Worm (Caenorhabditis elegans): ENCODE results near the gene glb-7.
A peak's percentile ranks its signal among the peaks of the same experiment; 100 is the strongest.

glb-7 gene

ce11 chrIV:2136607-2137006 is 14.0 kb downstream of the glb-7 start, which contains the start of gene test-1:
Gene test-1 (plus strand): TSS chrIV:2136951.
- no peak for TF ChIP-seq unc-39 (tag; optimal IDR thresholded peaks at IDR 0.05)
- TF ChIP-seq lin-15B (tag; optimal IDR thresholded peaks at IDR 0.05) = no peak
- TF ChIP-seq hmg-11 (tag; optimal IDR thresholded peaks at IDR 0.05) = no peak
- no peak for TF ChIP-seq ama-1 (optimal IDR thresholded peaks at IDR 0.05)

- no peak for TF ChIP-seq nhr-76 (tag; optimal IDR thresholded peaks at IDR 0.05)
- no peak for TF ChIP-seq unc-39 (tag; optimal IDR thresholded peaks at IDR 0.05)
- TF ChIP-seq R02D3.7 (tag; optimal IDR thresholded peaks at IDR 0.05) = no peak
- TF ChIP-seq lin-15B (tag; optimal IDR thresholded peaks at IDR 0.05) = no peak
- no peak for TF ChIP-seq nfya-1 (tag; optimal IDR thresholded peaks at IDR 0.05; ENCODE audit: insufficient read depth)
- TF ChIP-seq nhr-12 (tag; optimal IDR thresholded peaks at IDR 0.05) = no peak
- no peak for TF ChIP-seq snpc-4 (tag; optimal IDR thresholded peaks at IDR 0.05)
- TF ChIP-seq tbx-2 (tag; optimal IDR thresholded peaks at IDR 0.05) = no peak
- no peak for TF ChIP-seq nhr-43 (tag; optimal IDR thresholded peaks at IDR 0.05; ENCODE audit: poor library complexity, severe bottlenecking)
- no peak for TF ChIP-seq nhr-11 (tag; optimal IDR thresholded peaks at IDR 0.05)
- no peak for TF ChIP-seq mdl-1 (tag; optimal IDR thresholded peaks at IDR 0.05)
- TF ChIP-seq lin-39 (tag; optimal IDR thresholded peaks at IDR 0.05) = no peak
- TF ChIP-seq ceh-16 (tag; optimal IDR thresholded peaks at IDR 0.05) = no peak
- no peak for TF ChIP-seq nhr-77 (tag; optimal IDR thresholded peaks at IDR 0.05)
- TF ChIP-seq mml-1 (tag; optimal IDR thresholded peaks at IDR 0.05) = no peak
- TF ChIP-seq skn-1 (tag; optimal IDR thresholded peaks at IDR 0.05) = no peak
- no peak for TF ChIP-seq zag-1 (tag; optimal IDR thresholded peaks at IDR 0.05)
- TF ChIP-seq aly-2 (tag; optimal IDR thresholded peaks at IDR 0.05) = no peak
- no peak for TF ChIP-seq sea-2 (GFP tag; optimal IDR thresholded peaks at IDR 0.05)
- TF ChIP-seq egl-5 (tag; optimal IDR thresholded peaks at IDR 0.05) = no peak
Observed at ce11 chrIV:2137478-2137877, 14.9 kb downstream of the glb-7 start.

ce11 chrIV:2140543-2140942 is 18.0 kb downstream of the glb-7 start, which contains the start of gene C54E4.12:
Gene C54E4.12 (minus strand): TSS chrIV:2140643.
- TF ChIP-seq unc-62 (GFP tag; optimal IDR thresholded peaks at IDR 0.05) (no peak), hmg-11 (tag; optimal IDR thresholded peaks at IDR 0.05) (no peak), nhr-25 (tag; optimal IDR thresholded peaks at IDR 0.05) (no peak), lin-39 (tag; optimal IDR thresholded peaks at IDR 0.05) (no peak), ama-1 (optimal IDR thresholded peaks at IDR 0.05) (no peak), egl-27 (tag; optimal IDR thresholded peaks at IDR 0.05) (no peak)

ce11 chrIV:2142320-2142719 is 19.7 kb downstream of the glb-7 start:
- TF ChIP-seq lin-39 (tag; optimal IDR thresholded peaks at IDR 0.05) (no peak), sea-2 (GFP tag; optimal IDR thresholded peaks at IDR 0.05) (no peak), fos-1 (tag; optimal IDR thresholded peaks at IDR 0.05) (no peak), nhr-25 (tag; optimal IDR thresholded peaks at IDR 0.05) (no peak)

ce11 chrIV:2149247-2149756 is 26.7 kb downstream of the glb-7 start, which contains the start of gene C54E4.5:
Gene C54E4.5 (minus strand): TSS chrIV:2149297.
- peak; percentile 78 for TF ChIP-seq nhr-43 (tag; optimal IDR thresholded peaks at IDR 0.05; ENCODE audit: poor library complexity, severe bottlenecking)
- TF ChIP-seq ceh-28 (tag; optimal IDR thresholded peaks at IDR 0.05) = peak; percentile 16
- TF ChIP-seq nhr-23 (tag; optimal IDR thresholded peaks at IDR 0.05) = peak; percentile 87
- peak; percentile 69 for TF ChIP-seq nhr-25 (tag; optimal IDR thresholded peaks at IDR 0.05)
- TF ChIP-seq snpc-4 (tag; optimal IDR thresholded peaks at IDR 0.05) = no peak
- peak; percentile 68 for TF ChIP-seq elt-1 (tag; optimal IDR thresholded peaks at IDR 0.05)
- no peak for TF ChIP-seq daf-12 (tag; optimal IDR thresholded peaks at IDR 0.05)
- no peak for TF ChIP-seq nhr-77 (tag; optimal IDR thresholded peaks at IDR 0.05)
- TF ChIP-seq pha-4 (tag; optimal IDR thresholded peaks at IDR 0.05) = no peak
- peak in 1 of 3 experiments; percentile 39 for TF ChIP-seq elt-3 (tag; optimal IDR thresholded peaks at IDR 0.05)

ce11 chrIV:2156239-2156638 is 33.7 kb downstream of the glb-7 start:
- TF ChIP-seq elt-1 (tag; optimal IDR thresholded peaks at IDR 0.05) (no peak), ceh-82 (tag; optimal IDR thresholded peaks at IDR 0.05) (no peak), pqm-1 (tag; optimal IDR thresholded peaks at IDR 0.05) (no peak), ztf-4 (tag; optimal IDR thresholded peaks at IDR 0.05) (no peak), lin-15B (tag; optimal IDR thresholded peaks at IDR 0.05) (no peak), nhr-28 (tag; optimal IDR thresholded peaks at IDR 0.05) (no peak)

All from whole organism, L3 larva.